Fruit fly (Drosophila melanogaster): ENCODE results near the gene CG15412.

DNA sequence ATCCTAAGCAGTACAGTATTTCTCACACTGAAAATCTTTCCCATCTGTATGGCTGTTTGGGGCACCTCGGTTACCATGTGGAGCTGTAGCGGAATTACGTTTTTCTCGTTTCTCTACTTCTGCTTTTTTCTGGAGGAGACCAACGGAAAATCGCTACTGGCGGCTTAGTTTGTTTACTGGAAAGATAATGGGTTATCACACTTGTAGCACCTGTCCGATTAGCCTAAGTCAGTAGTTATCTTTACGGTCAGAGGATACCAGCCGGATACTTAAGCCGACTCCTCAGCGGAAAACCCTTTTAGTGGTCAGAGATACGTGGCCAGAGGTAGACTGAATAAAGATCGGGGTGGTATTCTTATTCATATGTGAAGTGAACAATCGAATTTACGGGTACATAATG lies 43.0 kb downstream of the CG15412 start, which contains the start of gene CG15408:
- TF ChIP-seq Myc (optimal IDR thresholded peaks at IDR 0.05) (no peak), psq (optimal IDR thresholded peaks at IDR 0.05) (no peak), ttk (optimal IDR thresholded peaks at IDR 0.05) (no peak), h (optimal IDR thresholded peaks at IDR 0.05) (no peak), insv (optimal IDR thresholded peaks at IDR 0.05) (no peak)
